Worm (Caenorhabditis elegans) whole organism, young adult: ENCODE measurements around the gene cul-4.

Experiments used
- F57A8.1 ChIP-seq: fragments of 200-800 bp; sonication (Bioruptor generic); optimal IDR thresholded peaks from 2 replicates; lab custom pipeline; 2018; ENCODE audit warnings: mild to moderate bottlenecking, missing genetic modification characterization, moderate library complexity, missing compliant biosample characterization
- dox-1 ChIP-seq: fragments of 200-800 bp; sonication (Bioruptor generic); IDR thresholded peaks from 2 replicates; pipeline ENCODE4 v1.3.6; 2022; ENCODE audit warnings: missing genetic modification reagents, missing genetic modification characterization, missing compliant biosample characterization
- efl-1 ChIP-seq: fragments of 150-350 bp; optimal IDR thresholded peaks from 2 replicates; lab custom pipeline; 2014; ENCODE audit warnings: missing biosample characterization, missing genetic modification reagents, missing genetic modification characterization
- lin-54 ChIP-seq: fragments of 200-800 bp; sonication (Bioruptor generic); optimal IDR thresholded peaks from 2 replicates; lab custom pipeline; 2018; ENCODE audit warnings: mild to moderate bottlenecking, missing genetic modification characterization, missing compliant biosample characterization
- mel-28 ChIP-seq: sonication (generic microtip); optimal IDR thresholded peaks from 2 replicates; lab custom pipeline; 2016; ENCODE audit warnings: borderline replicate concordance, mild to moderate bottlenecking, missing genetic modification characterization, missing compliant biosample characterization
- sea-2 ChIP-seq: fragments of 200-800 bp; sonication (Bioruptor generic); IDR thresholded peaks from 2 replicates; pipeline ENCODE4 v1.3.6; 2022; ENCODE audit warnings: missing genetic modification characterization, missing compliant biosample characterization
- xnd-1 ChIP-seq: sonication (generic microtip); optimal IDR thresholded peaks from 2 replicates; lab custom pipeline; 2016; ENCODE audit warnings: missing genotype, missing genetic modification reagents, missing genetic modification characterization, missing compliant biosample characterization

DNA sequence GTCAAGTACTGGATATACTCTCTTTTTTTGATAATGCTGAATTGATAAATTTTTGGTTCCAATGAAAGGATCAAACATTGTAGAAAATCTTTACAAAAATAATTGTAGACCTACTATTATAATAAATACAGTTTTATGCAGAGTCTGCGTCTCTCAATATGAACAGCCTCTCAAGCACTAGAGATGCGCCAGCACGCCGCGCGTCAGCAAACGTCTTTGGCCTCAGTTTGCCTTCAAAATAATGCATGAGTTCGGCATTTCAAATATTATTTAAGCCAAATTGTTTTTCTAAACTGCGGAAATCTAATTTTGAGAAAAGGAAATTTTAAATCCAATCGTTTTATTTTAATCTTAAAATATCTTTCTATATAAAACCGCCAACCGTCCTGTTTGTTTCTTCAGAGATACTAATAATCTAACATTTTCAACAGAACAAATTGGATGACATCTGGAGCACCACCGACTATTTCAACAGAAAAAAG, at the start of gene cul-4:
- no peak for TF ChIP-seq F57A8.1 (GFP tag; lab: Kevin White, UChicago)
- TF ChIP-seq mel-28 (tag; lab: Kevin White, UChicago) = no peak
- TF ChIP-seq lin-54 (GFP tag; lab: Kevin White, UChicago) = peak; percentile 88
- peak; percentile 63 for TF ChIP-seq efl-1 (GFP tag; lab: Kevin White, UChicago)
- peak; percentile 97 for TF ChIP-seq xnd-1
- no peak for TF ChIP-seq sea-2 (GFP tag; lab: Robert Waterston, UW)
- peak; percentile 90 for TF ChIP-seq dox-1 (GFP tag; lab: Robert Waterston, UW)
